Worm (Caenorhabditis elegans): Measurements from ENCODE around the gene nstp-7.

The nstp-7 gene

DNA sequence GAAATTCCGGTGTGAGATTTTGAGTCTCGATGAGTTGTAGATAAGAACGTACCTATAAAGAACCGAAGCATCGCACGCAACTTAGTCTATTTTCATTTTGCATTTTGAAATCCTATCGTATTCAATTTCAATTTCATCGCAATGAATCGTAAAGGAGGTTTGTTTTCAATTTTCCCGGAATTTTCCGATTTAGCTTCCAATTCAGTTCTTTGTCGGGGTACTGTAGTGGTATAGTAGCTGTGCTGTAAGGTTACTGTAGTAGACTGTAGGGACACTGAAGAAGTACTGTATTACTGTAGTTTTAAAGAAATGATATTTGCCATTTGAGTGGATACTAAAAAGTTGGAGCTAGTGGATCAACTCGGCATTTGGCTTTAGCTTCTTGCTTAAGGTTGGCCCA is 18.1 kb downstream of the nstp-7 start:
- no peak for TF ChIP-seq pqm-1 (tag; optimal IDR thresholded peaks at IDR 0.05)
- TF ChIP-seq nhr-67 (tag; optimal IDR thresholded peaks at IDR 0.05): no peak
- TF ChIP-seq ztf-11 (tag; optimal IDR thresholded peaks at IDR 0.05): no peak
- TF ChIP-seq lin-39 (tag; optimal IDR thresholded peaks at IDR 0.05): no peak
- TF ChIP-seq unc-62 (GFP tag; optimal IDR thresholded peaks at IDR 0.05): no peak
- TF ChIP-seq mdl-1 (tag; optimal IDR thresholded peaks at IDR 0.05): no peak
- no peak for TF ChIP-seq tbx-2 (tag; optimal IDR thresholded peaks at IDR 0.05)

DNA sequence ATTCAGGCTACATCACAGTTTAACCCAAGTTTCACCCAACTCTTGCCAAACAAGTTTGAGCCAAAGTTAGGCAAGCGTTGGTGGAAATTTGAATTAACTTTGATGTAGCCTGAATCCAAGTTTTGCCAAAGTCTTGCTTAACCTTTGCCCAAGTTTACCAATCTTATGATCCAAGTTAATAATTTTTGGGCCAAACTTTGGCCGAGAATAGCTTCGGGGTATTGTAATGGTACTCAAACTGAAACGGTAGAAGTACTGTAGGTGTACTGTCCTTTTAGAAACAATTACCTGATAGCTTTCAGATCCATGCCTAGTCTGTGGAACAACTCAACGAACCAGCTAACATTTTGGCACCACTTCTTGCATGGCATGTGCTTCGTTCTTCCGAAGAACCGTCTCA is 18.5 kb downstream of the nstp-7 start, which contains the start of gene nhr-251:
nhr-251 (plus strand) TSS at position 301 of the 400 bp plus-strand sequence.
- TF ChIP-seq ama-1 (optimal IDR thresholded peaks at IDR 0.05): no peak
- no peak for TF ChIP-seq fkh-10 (GFP tag; optimal IDR thresholded peaks at IDR 0.05)
- no peak for TF ChIP-seq eor-1 (tag; optimal IDR thresholded peaks at IDR 0.05)
- no peak for TF ChIP-seq ztf-4 (tag; optimal IDR thresholded peaks at IDR 0.05)
- TF ChIP-seq nhr-43 (tag; optimal IDR thresholded peaks at IDR 0.05; ENCODE audit: poor library complexity, severe bottlenecking): no peak
- TF ChIP-seq nhr-67 (tag; optimal IDR thresholded peaks at IDR 0.05): no peak

DNA sequence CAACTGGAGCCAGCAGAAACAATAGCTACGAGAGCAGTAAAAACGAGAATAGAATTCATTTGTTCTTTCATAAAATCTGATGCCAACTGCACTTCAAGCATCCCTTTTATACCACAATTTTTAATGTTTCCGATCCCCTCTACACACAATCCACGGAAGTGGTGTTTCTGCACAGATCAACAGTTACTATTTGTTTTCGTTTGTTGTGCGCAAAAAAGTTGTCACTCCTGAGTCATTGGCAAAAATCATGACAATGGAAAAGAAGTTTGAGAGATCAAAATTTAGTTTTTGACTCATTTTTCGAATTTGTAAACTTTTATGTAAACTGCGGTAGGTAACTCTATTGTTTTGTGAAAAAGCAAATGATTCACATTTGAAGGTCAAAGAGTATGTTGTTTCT is 22.4 kb downstream of the nstp-7 start, which contains the start of gene srlf-37:
srlf-37 (minus strand) TSS at position 101 of the 400 bp plus-strand sequence.
- no peak for TF ChIP-seq hmg-11 (tag; optimal IDR thresholded peaks at IDR 0.05)
- no peak for TF ChIP-seq ceh-28 (tag; optimal IDR thresholded peaks at IDR 0.05)
- no peak for TF ChIP-seq ztf-11 (tag; optimal IDR thresholded peaks at IDR 0.05)
- no peak for TF ChIP-seq tbx-2 (tag; optimal IDR thresholded peaks at IDR 0.05)
- no peak for TF ChIP-seq nhr-43 (tag; optimal IDR thresholded peaks at IDR 0.05; ENCODE audit: poor library complexity, severe bottlenecking)
- no peak for TF ChIP-seq ceh-16 (tag; optimal IDR thresholded peaks at IDR 0.05)
- TF ChIP-seq zag-1 (tag; optimal IDR thresholded peaks at IDR 0.05): no peak
- TF ChIP-seq ztf-4 (tag; optimal IDR thresholded peaks at IDR 0.05): no peak
- TF ChIP-seq mml-1 (tag; optimal IDR thresholded peaks at IDR 0.05): no peak
- no peak for TF ChIP-seq nhr-77 (tag; optimal IDR thresholded peaks at IDR 0.05)
- no peak for TF ChIP-seq daf-12 (tag; optimal IDR thresholded peaks at IDR 0.05)
- no peak for TF ChIP-seq mdl-1 (tag; optimal IDR thresholded peaks at IDR 0.05)
- TF ChIP-seq unc-39 (tag; optimal IDR thresholded peaks at IDR 0.05): no peak
- TF ChIP-seq lin-15B (tag; optimal IDR thresholded peaks at IDR 0.05): no peak
- TF ChIP-seq jun-1 (tag; optimal IDR thresholded peaks at IDR 0.05): no peak
- no peak for TF ChIP-seq nhr-25 (tag; optimal IDR thresholded peaks at IDR 0.05)
- no peak for TF ChIP-seq fos-1 (tag; optimal IDR thresholded peaks at IDR 0.05)
- no peak for TF ChIP-seq elt-2 (tag; optimal IDR thresholded peaks at IDR 0.05)
- no peak for TF ChIP-seq R02D3.7 (tag; optimal IDR thresholded peaks at IDR 0.05)
- TF ChIP-seq nhr-28 (tag; optimal IDR thresholded peaks at IDR 0.05): no peak

DNA sequence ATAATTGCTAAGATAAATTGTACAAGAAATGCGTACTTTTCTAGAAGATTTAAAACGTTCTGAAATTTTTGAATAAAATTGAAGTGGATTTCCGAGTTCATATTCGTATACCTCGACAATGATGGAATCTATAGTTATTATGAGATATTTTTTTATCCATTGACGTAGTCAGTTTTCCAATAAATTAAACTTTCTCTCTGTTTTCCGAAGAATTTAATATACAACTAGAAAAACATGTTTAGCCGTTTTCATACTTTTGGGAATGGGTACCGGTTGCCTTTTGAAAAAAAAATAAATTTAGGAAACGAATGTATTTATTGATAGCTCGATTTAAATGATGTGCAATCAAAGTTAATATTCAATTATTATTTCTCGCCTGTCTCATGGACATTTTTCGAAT is 27.1 kb downstream of the nstp-7 start, which contains the start of gene srw-109:
srw-109 (minus strand) TSS at position 101 of the 400 bp plus-strand sequence.
- no peak for TF ChIP-seq nhr-28 (tag; optimal IDR thresholded peaks at IDR 0.05)
- TF ChIP-seq jun-1 (tag; optimal IDR thresholded peaks at IDR 0.05): no peak
- no peak for TF ChIP-seq daf-12 (tag; optimal IDR thresholded peaks at IDR 0.05)
- TF ChIP-seq egl-27 (tag; optimal IDR thresholded peaks at IDR 0.05): no peak
- no peak for TF ChIP-seq elt-1 (tag; optimal IDR thresholded peaks at IDR 0.05)
- no peak for TF ChIP-seq eor-1 (tag; optimal IDR thresholded peaks at IDR 0.05)
- no peak for TF ChIP-seq ceh-16 (tag; optimal IDR thresholded peaks at IDR 0.05)
- TF ChIP-seq lin-39 (tag; optimal IDR thresholded peaks at IDR 0.05): no peak
- no peak for TF ChIP-seq R02D3.7 (tag; optimal IDR thresholded peaks at IDR 0.05)
- TF ChIP-seq nhr-77 (tag; optimal IDR thresholded peaks at IDR 0.05): no peak
- no peak for TF ChIP-seq nhr-11 (tag; optimal IDR thresholded peaks at IDR 0.05)
- TF ChIP-seq nhr-23 (tag; optimal IDR thresholded peaks at IDR 0.05): no peak
- TF ChIP-seq ama-1 (optimal IDR thresholded peaks at IDR 0.05): no peak
- no peak for TF ChIP-seq ceh-28 (tag; optimal IDR thresholded peaks at IDR 0.05)
- TF ChIP-seq fos-1 (tag; optimal IDR thresholded peaks at IDR 0.05): no peak
- TF ChIP-seq elt-3 (tag; optimal IDR thresholded peaks at IDR 0.05): no peak

DNA sequence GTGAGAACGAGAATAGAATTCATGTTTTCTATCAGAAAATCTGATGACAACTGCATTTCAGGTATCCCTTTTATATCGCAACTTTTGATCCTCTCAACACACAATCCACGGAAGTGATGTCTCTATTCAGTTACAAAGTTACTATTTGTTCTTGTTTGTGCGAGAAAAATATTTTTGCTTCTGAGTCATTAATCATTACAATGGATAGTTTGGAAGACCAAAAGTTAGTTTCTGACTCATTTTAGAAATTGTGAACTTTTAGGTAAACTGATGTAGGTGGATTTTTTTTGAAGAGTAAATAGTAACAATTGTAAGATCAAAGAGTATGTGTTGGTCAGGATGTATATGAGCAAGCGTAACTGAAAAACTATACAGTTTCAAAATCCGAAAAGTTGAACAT is 28.0 kb downstream of the nstp-7 start, which contains the start of gene srlf-36:
srlf-36 (minus strand) TSS at position 101 of the 400 bp plus-strand sequence.
- TF ChIP-seq nhr-23 (tag; optimal IDR thresholded peaks at IDR 0.05) (no peak), fkh-2 (tag; optimal IDR thresholded peaks at IDR 0.05) (no peak), nhr-76 (tag; optimal IDR thresholded peaks at IDR 0.05) (no peak), nhr-28 (tag; optimal IDR thresholded peaks at IDR 0.05) (no peak), fkh-10 (GFP tag; optimal IDR thresholded peaks at IDR 0.05) (no peak), pha-4 (tag; optimal IDR thresholded peaks at IDR 0.05) (no peak)
